Worm (Caenorhabditis elegans) whole organism, early embryonic: ENCODE results near the gene C09H10.4.

Experiments
- B0310.2 ChIP-seq: sonication (generic microtip); optimal IDR thresholded peaks from 2 replicates; lab custom pipeline; 2016; ENCODE audit warnings: mild to moderate bottlenecking, missing genetic modification characterization, missing compliant biosample characterization
- F13C5.2 ChIP-seq: sonication (generic microtip); optimal IDR thresholded peaks from 2 replicates; lab custom pipeline; 2017; ENCODE audit warnings: mild to moderate bottlenecking, missing genetic modification characterization, inconsistent platforms, missing compliant biosample characterization
- aly-1 ChIP-seq: sonication (generic microtip); optimal IDR thresholded peaks from 2 replicates; lab custom pipeline; 2016; ENCODE audit warnings: missing genetic modification characterization, missing compliant biosample characterization
- ama-1 ChIP-seq: fragments of 150-350 bp; optimal IDR thresholded peaks from 2 replicates; lab custom pipeline; 2014
- ceh-13 ChIP-seq: fragments of 200-800 bp; sonication (Bioruptor generic); optimal IDR thresholded peaks from 2 replicates; lab custom pipeline; 2018; ENCODE audit warnings: mild to moderate bottlenecking, missing genetic modification characterization, missing compliant biosample characterization
- ceh-36 ChIP-seq: sonication (generic microtip); optimal IDR thresholded peaks from 2 replicates; lab custom pipeline; 2016; ENCODE audit warnings: missing genetic modification characterization, inconsistent platforms, missing compliant biosample characterization
- ets-7 ChIP-seq: sonication (generic microtip); optimal IDR thresholded peaks from 2 replicates; lab custom pipeline; 2016; ENCODE audit warnings: missing genotype, missing genetic modification characterization, missing compliant biosample characterization
- flt-1 ChIP-seq: fragments of 200-800 bp; sonication (Bioruptor generic); IDR thresholded peaks from 2 replicates; pipeline ENCODE4 v1.3.6; 2022; ENCODE audit warnings: missing genetic modification characterization, missing compliant biosample characterization
- hmbx-1 ChIP-seq: sonication (generic microtip); optimal IDR thresholded peaks from 2 replicates; lab custom pipeline; 2016; ENCODE audit warnings: mild to moderate bottlenecking, missing genetic modification characterization, missing compliant biosample characterization
- hmg-4 ChIP-seq: fragments of 200-800 bp; sonication (Bioruptor generic); optimal IDR thresholded peaks from 2 replicates; lab custom pipeline; 2018; ENCODE audit warnings: mild to moderate bottlenecking, missing genetic modification characterization, missing compliant biosample characterization
- hnd-1 ChIP-seq: sonication (generic microtip); optimal IDR thresholded peaks from 2 replicates; lab custom pipeline; 2016; ENCODE audit warnings: missing genetic modification characterization, missing compliant biosample characterization
- pes-1 ChIP-seq: fragments of 200-800 bp; sonication (Bioruptor generic); IDR thresholded peaks from 2 replicates; pipeline ENCODE4 v1.3.6; 2022; ENCODE audit warnings: missing genetic modification reagents, missing genetic modification characterization, missing compliant biosample characterization
- scrt-1 ChIP-seq: fragments of 200-800 bp; sonication (Bioruptor generic); IDR thresholded peaks from 2 replicates; pipeline ENCODE4 v1.3.6; 2022; ENCODE audit warnings: missing genetic modification characterization, missing compliant biosample characterization
- sea-1 ChIP-seq: fragments of 200-800 bp; sonication (Bioruptor generic); conservative IDR thresholded peaks from 2 replicates; pipeline ENCODE4 v1.3.6; 2022; ENCODE audit warnings: missing genetic modification characterization, missing compliant biosample characterization
- tbx-11 ChIP-seq: fragments of 200-800 bp; sonication (Bioruptor generic); IDR thresholded peaks from 2 replicates; pipeline ENCODE4 v1.3.6; 2022; ENCODE audit warnings: missing genetic modification characterization, missing compliant biosample characterization
- tbx-37 ChIP-seq: fragments of 200-800 bp; sonication (Bioruptor generic); conservative IDR thresholded peaks from 2 replicates; pipeline ENCODE4 v1.3.6; 2022; ENCODE audit warnings: missing genetic modification reagents, missing genetic modification characterization, missing compliant biosample characterization
- tra-4 ChIP-seq: sonication (generic microtip); optimal IDR thresholded peaks from 2 replicates; lab custom pipeline; 2017; ENCODE audit warnings: missing genetic modification characterization, missing compliant biosample characterization

The C09H10.4 gene

ce11 chrII:11076550-11076949 lies 23.4 kb upstream of the C09H10.4 start:
- TF ChIP-seq ceh-36 (tag; lab: Kevin White, UChicago) (no peak), hmbx-1 (tag; lab: Kevin White, UChicago) (no peak), hnd-1 (tag; lab: Kevin White, UChicago) (no peak), B0310.2 (tag; lab: Kevin White, UChicago) (no peak), aly-1 (no peak), tbx-37 (GFP tag; lab: Robert Waterston, UW) (no peak), hmg-4 (no peak)

- no peak for TF ChIP-seq F13C5.2
- no peak for TF ChIP-seq hmg-4
- TF ChIP-seq hnd-1 (tag; lab: Kevin White, UChicago): no peak
- TF ChIP-seq ceh-36 (tag; lab: Kevin White, UChicago): no peak
- TF ChIP-seq hmbx-1 (tag; lab: Kevin White, UChicago): no peak
- TF ChIP-seq ets-7: no peak
- no peak for TF ChIP-seq B0310.2 (tag; lab: Kevin White, UChicago)
- no peak for TF ChIP-seq tbx-37 (GFP tag; lab: Robert Waterston, UW)
- TF ChIP-seq sea-1: no peak
- TF ChIP-seq aly-1: no peak
Observed at ce11 chrII:11086770-11087169, 13.2 kb upstream of the C09H10.4 start.

- TF ChIP-seq hmbx-1 (tag; lab: Kevin White, UChicago) (no peak), scrt-1 (GFP tag; lab: Robert Waterston, UW) (0 out of 2 replicates have a peak, but pooled peaks have one; percentile 18)
Observed at ce11 chrII:11088137-11088536, 11.8 kb upstream of the C09H10.4 start.

- TF ChIP-seq scrt-1 (GFP tag; lab: Robert Waterston, UW) (no peak), tbx-37 (GFP tag; lab: Robert Waterston, UW) (no peak), hmbx-1 (tag; lab: Kevin White, UChicago) (no peak)
Observed at ce11 chrII:11089356-11089755, 10.6 kb upstream of the C09H10.4 start, which contains the start of gene unc-53. TSS of gene unc-53 (minus strand) at chrII:11089456.

ce11 chrII:11091577-11091976 lies 8.4 kb upstream of the C09H10.4 start:
- TF ChIP-seq flt-1 (no peak), sea-1 (no peak), F13C5.2 (no peak), hnd-1 (tag; lab: Kevin White, UChicago) (no peak), ceh-36 (tag; lab: Kevin White, UChicago) (no peak), tra-4 (tag; lab: Kevin White, UChicago) (no peak), ama-1 (no peak), B0310.2 (tag; lab: Kevin White, UChicago) (no peak), hmg-4 (no peak), aly-1 (no peak), tbx-11 (no peak), scrt-1 (GFP tag; lab: Robert Waterston, UW) (no peak), pes-1 (no peak), ceh-13 (GFP tag; lab: Kevin White, UChicago) (no peak)

ce11 chrII:11092413-11092812 lies 7.5 kb upstream of the C09H10.4 start, which contains the start of gene rpl-42:
TSS of gene rpl-42 (plus strand) at chrII:11092713.
- TF ChIP-seq ama-1 (no peak), tbx-37 (GFP tag; lab: Robert Waterston, UW) (no peak), hnd-1 (tag; lab: Kevin White, UChicago) (no peak), hmbx-1 (tag; lab: Kevin White, UChicago) (no peak), sea-1 (no peak)

- TF ChIP-seq aly-1 (no peak), ceh-13 (GFP tag; lab: Kevin White, UChicago) (no peak), ets-7 (no peak), tbx-37 (GFP tag; lab: Robert Waterston, UW) (no peak), ceh-36 (tag; lab: Kevin White, UChicago) (no peak), flt-1 (no peak), tra-4 (tag; lab: Kevin White, UChicago) (no peak), pes-1 (no peak), sea-1 (no peak), hnd-1 (tag; lab: Kevin White, UChicago) (no peak), B0310.2 (tag; lab: Kevin White, UChicago) (no peak), hmbx-1 (tag; lab: Kevin White, UChicago) (no peak), hmg-4 (no peak)
Observed at ce11 chrII:11094431-11094830, 5.5 kb upstream of the C09H10.4 start.

ce11 chrII:11096233-11096632 lies 3.7 kb upstream of the C09H10.4 start, which contains the start of gene nbs-1:
TSS of gene nbs-1 (minus strand) at chrII:11096478.
- no peak for TF ChIP-seq hnd-1 (tag; lab: Kevin White, UChicago)
- TF ChIP-seq B0310.2 (tag; lab: Kevin White, UChicago): no peak
- no peak for TF ChIP-seq scrt-1 (GFP tag; lab: Robert Waterston, UW)
- TF ChIP-seq tbx-11: no peak
- no peak for TF ChIP-seq sea-1
- TF ChIP-seq ceh-13 (GFP tag; lab: Kevin White, UChicago): no peak
- TF ChIP-seq hmbx-1 (tag; lab: Kevin White, UChicago): no peak
- TF ChIP-seq ceh-36 (tag; lab: Kevin White, UChicago): no peak
- TF ChIP-seq pes-1: no peak
- TF ChIP-seq tra-4 (tag; lab: Kevin White, UChicago): no peak
- TF ChIP-seq F13C5.2: no peak
- TF ChIP-seq tbx-37 (GFP tag; lab: Robert Waterston, UW): no peak
